Fruit fly (Drosophila melanogaster) whole organism, embryonic: ENCODE measurements around the gene CG42784.

Source experiments
- CG10267 ChIP-seq: fragments of 200-800 bp; sonication (Bioruptor generic); optimal IDR thresholded peaks from 2 replicates; lab custom pipeline; 2018; ENCODE audit warnings: missing biosample characterization, mild to moderate bottlenecking, missing genetic modification characterization, moderate library complexity
- CG11696 ChIP-seq: fragments of 200-800 bp; sonication (Bioruptor generic); IDR thresholded peaks from 2 replicates; pipeline ENCODE4 v1.3.6; 2022; ENCODE audit warnings: missing biosample characterization, missing genetic modification characterization
- CG16815 ChIP-seq: fragments of 200-800 bp; sonication (Bioruptor generic); optimal IDR thresholded peaks from 3 replicates; lab custom pipeline; 2017; ENCODE audit warnings: missing biosample characterization, mild to moderate bottlenecking, missing genetic modification characterization
- CG16863 ChIP-seq: fragments of 200-800 bp; sonication (Bioruptor generic); optimal IDR thresholded peaks from 3 replicates; lab custom pipeline; 2016; ENCODE audit warnings: missing biosample characterization, missing genetic modification characterization
- CG17186 ChIP-seq: fragments of 200-800 bp; sonication (Bioruptor generic); optimal IDR thresholded peaks from 3 replicates; lab custom pipeline; 2017; ENCODE audit warnings: missing biosample characterization, missing genetic modification reagents, missing genetic modification characterization
- CG17385 ChIP-seq: fragments of 200-800 bp; sonication (Bioruptor generic); optimal IDR thresholded peaks from 3 replicates; lab custom pipeline; 2018; ENCODE audit warnings: missing biosample characterization, mild to moderate bottlenecking, missing genetic modification characterization
- CG17829 ChIP-seq: fragments of 200-800 bp; optimal IDR thresholded peaks from 2 replicates; lab custom pipeline; 2019; ENCODE audit warnings: missing biosample characterization, mild to moderate bottlenecking, missing genetic modification characterization, moderate library complexity
- CG18262 ChIP-seq: fragments of 200-800 bp; optimal IDR thresholded peaks from 3 replicates; lab custom pipeline; 2019; ENCODE audit warnings: missing biosample characterization, mild to moderate bottlenecking, missing genetic modification characterization, moderate library complexity
- CG34224 ChIP-seq: fragments of 200-800 bp; sonication (Bioruptor generic); IDR thresholded peaks from 3 replicates; pipeline ENCODE4 v1.3.6; 2022; ENCODE audit warnings: missing biosample characterization, missing genetic modification characterization; ENCODE audit not compliant: partially characterized antibody
- CG6683 ChIP-seq: fragments of 200-800 bp; sonication (Bioruptor generic); optimal IDR thresholded peaks from 2 replicates; lab custom pipeline; 2017; ENCODE audit warnings: missing biosample characterization, mild to moderate bottlenecking, missing genetic modification characterization, missing genetic modification reagents
- CG7271 ChIP-seq: fragments of 200-800 bp; sonication (Bioruptor generic); optimal IDR thresholded peaks from 2 replicates; lab custom pipeline; 2018; ENCODE audit warnings: missing biosample characterization, mild to moderate bottlenecking, missing genetic modification characterization, moderate library complexity
- CG8290 ChIP-seq, 3 experiments: fragments of 200-800 bp; sonication (Bioruptor generic); optimal IDR thresholded peaks; 2 replicates each; lab custom pipeline; 2016 to 2019; ENCODE audit warnings: missing biosample characterization in 3 of 3, missing genetic modification characterization in 3 of 3, mild to moderate bottlenecking in 2 of 3, moderate library complexity in 1 of 3
- CG9727 ChIP-seq: fragments of 200-800 bp; sonication (Bioruptor generic); optimal IDR thresholded peaks from 3 replicates; lab custom pipeline; 2017; ENCODE audit warnings: missing biosample characterization, mild to moderate bottlenecking, missing genetic modification characterization
- CTCF ChIP-seq: fragments of 200-800 bp; sonication (Bioruptor generic); optimal IDR thresholded peaks from 2 replicates; lab custom pipeline; 2017; ENCODE audit warnings: missing biosample characterization, mild to moderate bottlenecking, missing genetic modification characterization, moderate library complexity
- Dip2 ChIP-seq: fragments of 200-800 bp; sonication (Bioruptor generic); IDR thresholded peaks from 2 replicates; pipeline ENCODE4 v1.3.6; 2022; ENCODE audit warnings: missing biosample characterization, missing genetic modification characterization
- Doc3 ChIP-seq: fragments of 200-800 bp; sonication (Bioruptor generic); IDR thresholded peaks from 3 replicates; pipeline ENCODE4 v1.3.6; 2022; ENCODE audit warnings: missing biosample characterization, missing genetic modification characterization; ENCODE audit not compliant: partially characterized antibody
- Dp ChIP-seq: fragments of 200-800 bp; sonication (Bioruptor generic); optimal IDR thresholded peaks from 2 replicates; lab custom pipeline; 2018; ENCODE audit warnings: missing biosample characterization, mild to moderate bottlenecking, missing genetic modification characterization, moderate library complexity
- Drgx ChIP-seq: fragments of 200-800 bp; sonication (Bioruptor generic); IDR thresholded peaks from 2 replicates; pipeline ENCODE4 v1.3.6; 2022; ENCODE audit warnings: missing biosample characterization, missing genetic modification characterization
- Eip74EF ChIP-seq, 2 experiments: fragments of 200-800 bp in 1 of 2; fragments of >200 bp in 1 of 2; sonication (Bioruptor generic) in 1 of 2; optimal IDR thresholded peaks; 2 replicates each; lab custom pipeline; 2017 to 2019; ENCODE audit warnings: missing biosample characterization in 2 of 2, missing genetic modification characterization in 2 of 2, mild to moderate bottlenecking in 1 of 2, moderate library complexity in 1 of 2
- GATAe ChIP-seq: fragments of 200-800 bp; sonication (Bioruptor generic); conservative IDR thresholded peaks from 2 replicates; pipeline ENCODE4 v1.3.6; 2022; ENCODE audit warnings: missing biosample characterization, missing genetic modification characterization
- HLH3B ChIP-seq: fragments of 200-800 bp; sonication (Bioruptor generic); IDR thresholded peaks from 2 replicates; pipeline ENCODE4 v1.3.6; 2022; ENCODE audit warnings: missing biosample characterization, missing genetic modification characterization
- Hand ChIP-seq: fragments of 200-800 bp; sonication (Bioruptor generic); optimal IDR thresholded peaks from 2 replicates; lab custom pipeline; 2017; ENCODE audit warnings: mild to moderate bottlenecking, missing biosample characterization, missing genetic modification reagents, missing genetic modification characterization
- Hr3 ChIP-seq: fragments of 200-800 bp; sonication (Bioruptor generic); optimal IDR thresholded peaks from 3 replicates; lab custom pipeline; 2016; ENCODE audit warnings: missing biosample characterization, missing genetic modification characterization
- Sox102F ChIP-seq: fragments of 200-800 bp; sonication (Bioruptor generic); optimal IDR thresholded peaks from 2 replicates; lab custom pipeline; 2018; ENCODE audit warnings: missing biosample characterization, mild to moderate bottlenecking, missing genetic modification characterization, moderate library complexity
- amos ChIP-seq: fragments of 200-800 bp; sonication (Bioruptor generic); IDR thresholded peaks from 2 replicates; pipeline ENCODE4 v1.3.6; 2022; ENCODE audit warnings: missing biosample characterization, missing genetic modification characterization; ENCODE audit not compliant: partially characterized antibody
- bbx ChIP-seq: fragments of 200-800 bp; sonication (Bioruptor generic); IDR thresholded peaks from 2 replicates; pipeline ENCODE4 v1.3.6; 2022; ENCODE audit warnings: missing biosample characterization, missing genetic modification characterization; ENCODE audit not compliant: partially characterized antibody
- cg ChIP-seq: fragments of 200-800 bp; sonication (Bioruptor generic); optimal IDR thresholded peaks from 3 replicates; lab custom pipeline; 2019; ENCODE audit warnings: missing biosample characterization, mild to moderate bottlenecking, missing genetic modification characterization, moderate library complexity
- dati ChIP-seq: fragments of 200-800 bp; sonication (Bioruptor generic); IDR thresholded peaks from 2 replicates; pipeline ENCODE4 v1.3.6; 2022; ENCODE audit warnings: missing biosample characterization, missing genetic modification characterization
- dimm ChIP-seq: fragments of 200-800 bp; sonication (Bioruptor generic); IDR thresholded peaks from 2 replicates; pipeline ENCODE4 v1.3.6; 2022; ENCODE audit warnings: missing biosample characterization, missing genetic modification characterization
- disco-r ChIP-seq: fragments of 200-800 bp; sonication (Bioruptor generic); optimal IDR thresholded peaks from 2 replicates; lab custom pipeline; 2016; ENCODE audit warnings: missing biosample characterization, missing genetic modification characterization
- dmrt11E ChIP-seq: fragments of 200-800 bp; sonication (Bioruptor generic); optimal IDR thresholded peaks from 3 replicates; lab custom pipeline; 2018; ENCODE audit warnings: missing biosample characterization, mild to moderate bottlenecking, missing genetic modification characterization, moderate library complexity
- gro ChIP-seq: fragments of 200-800 bp; sonication (Bioruptor generic); optimal IDR thresholded peaks from 2 replicates; lab custom pipeline; 2016; ENCODE audit warnings: missing biosample characterization, missing genetic modification characterization
- hbn ChIP-seq: fragments of 200-800 bp; sonication (Bioruptor generic); IDR thresholded peaks from 2 replicates; pipeline ENCODE4 v1.3.6; 2022; ENCODE audit warnings: missing biosample characterization, missing genetic modification characterization; ENCODE audit not compliant: partially characterized antibody
- ind ChIP-seq: fragments of 200-800 bp; sonication (Bioruptor generic); optimal IDR thresholded peaks from 3 replicates; lab custom pipeline; 2016; ENCODE audit warnings: missing biosample characterization, missing genetic modification characterization
- jumu ChIP-seq: fragments of 200-800 bp; sonication (Bioruptor generic); optimal IDR thresholded peaks from 3 replicates; lab custom pipeline; 2016; ENCODE audit warnings: missing biosample characterization, missing genetic modification characterization
- ken ChIP-seq: fragments of 200-800 bp; sonication (Bioruptor generic); IDR thresholded peaks from 3 replicates; pipeline ENCODE4 v1.3.6; 2022; ENCODE audit warnings: missing biosample characterization, missing genetic modification characterization
- knrl ChIP-seq: fragments of 200-800 bp; sonication (Bioruptor generic); IDR thresholded peaks from 3 replicates; pipeline ENCODE4 v1.3.6; 2022; ENCODE audit warnings: missing biosample characterization, missing genetic modification characterization; ENCODE audit not compliant: partially characterized antibody
- luna ChIP-seq: fragments of 200-800 bp; sonication (Bioruptor generic); optimal IDR thresholded peaks from 2 replicates; lab custom pipeline; 2016; ENCODE audit warnings: missing biosample characterization, missing genetic modification characterization
- nmo ChIP-seq: fragments of 200-800 bp; sonication (Bioruptor generic); optimal IDR thresholded peaks from 2 replicates; lab custom pipeline; 2018; ENCODE audit warnings: missing biosample characterization, mild to moderate bottlenecking, missing genetic modification characterization, moderate library complexity
- onecut ChIP-seq: fragments of 200-800 bp; sonication (Bioruptor generic); IDR thresholded peaks from 2 replicates; pipeline ENCODE4 v1.3.6; 2022; ENCODE audit warnings: missing biosample characterization, missing genetic modification characterization
- pb ChIP-seq: fragments of 200-800 bp; sonication (Bioruptor generic); optimal IDR thresholded peaks from 3 replicates; lab custom pipeline; 2016; ENCODE audit warnings: missing biosample characterization, missing genetic modification characterization
- pnt ChIP-seq: fragments of 200-800 bp; sonication (Bioruptor generic); optimal IDR thresholded peaks from 3 replicates; lab custom pipeline; 2016; ENCODE audit warnings: missing biosample characterization, missing genetic modification characterization
- pros ChIP-seq: fragments of 200-800 bp; sonication (Bioruptor generic); optimal IDR thresholded peaks from 3 replicates; lab custom pipeline; 2019; ENCODE audit warnings: missing biosample characterization, mild to moderate bottlenecking, missing genetic modification characterization, moderate library complexity
- pum ChIP-seq: fragments of 200-800 bp; sonication (Bioruptor generic); optimal IDR thresholded peaks from 2 replicates; lab custom pipeline; 2016; ENCODE audit warnings: missing biosample characterization, missing genetic modification characterization
- slp2 ChIP-seq: fragments of 200-800 bp; sonication (Bioruptor generic); optimal IDR thresholded peaks from 2 replicates; lab custom pipeline; 2016; ENCODE audit warnings: missing biosample characterization, missing genetic modification characterization
- sqz ChIP-seq: fragments of 200-800 bp; sonication (Bioruptor generic); optimal IDR thresholded peaks from 3 replicates; lab custom pipeline; 2018; ENCODE audit warnings: missing biosample characterization, mild to moderate bottlenecking, missing genetic modification characterization
- tgo ChIP-seq: fragments of 200-800 bp; sonication (Bioruptor generic); IDR thresholded peaks from 3 replicates; pipeline ENCODE4 v1.3.6; 2022; ENCODE audit warnings: missing biosample characterization, missing genetic modification characterization
- tll ChIP-seq, 2 experiments: fragments of 200-800 bp in 1 of 2; fragments of >200 bp in 1 of 2; sonication (Bioruptor generic) in 1 of 2; optimal IDR thresholded peaks; 2 replicates each; lab custom pipeline; 2017 to 2019; ENCODE audit warnings: missing biosample characterization in 2 of 2, missing genetic modification characterization in 2 of 2, mild to moderate bottlenecking in 1 of 2, moderate library complexity in 1 of 2
- usp ChIP-seq: fragments of >200 bp; optimal IDR thresholded peaks from 2 replicates; lab custom pipeline; 2017; ENCODE audit warnings: missing biosample characterization, missing genetic modification characterization
- zfh1 ChIP-seq: fragments of 200-800 bp; sonication (Bioruptor generic); IDR thresholded peaks from 3 replicates; pipeline ENCODE4 v1.3.6; 2022; ENCODE audit warnings: missing biosample characterization, missing genetic modification characterization

The CG42784 gene

dm6 chr2L:13368940-13369339 lies 46.3 kb upstream of the CG42784 start, which contains the start of gene CG31855:
TSS of gene CG31855 (plus strand) at chr2L:13369204.
- TF ChIP-seq sqz (GFP tag; lab: Kevin White, UChicago), result peak; percentile 58
- no peak for TF ChIP-seq pros (GFP tag; lab: Kevin White, UChicago)
- TF ChIP-seq CG10267, result peak; percentile 96
- TF ChIP-seq HLH3B (GFP tag; lab: Robert Waterston, UW), result peak; percentile 82
- no peak for TF ChIP-seq Doc3 (GFP tag; lab: Robert Waterston, UW)
- TF ChIP-seq gro (GFP tag; lab: Kevin White, UChicago), result peak; percentile 91
- no peak for TF ChIP-seq CTCF (GFP tag; lab: Kevin White, UChicago)
- peak; percentile 68 for TF ChIP-seq Hand (GFP tag; lab: Kevin White, UChicago)
- TF ChIP-seq pum (GFP tag; lab: Kevin White, UChicago), result peak; percentile 81
- TF ChIP-seq zfh1 (GFP tag; lab: Robert Waterston, UW), result peak; percentile 88
- no peak for TF ChIP-seq cg (GFP tag; lab: Kevin White, UChicago)
- TF ChIP-seq hbn (GFP tag; lab: Robert Waterston, UW), result no peak
- TF ChIP-seq amos (GFP tag; lab: Robert Waterston, UW), result no peak; the same call in 1 of the 2 replicates
- TF ChIP-seq CG16815 (GFP tag; lab: Kevin White, UChicago), result peak; percentile 63
- TF ChIP-seq Dip2 (GFP tag; lab: Robert Waterston, UW), result no peak
- peak; percentile 63 for TF ChIP-seq CG16863 (GFP tag; lab: Kevin White, UChicago)
- TF ChIP-seq ken (GFP tag; lab: Robert Waterston, UW), result peak; percentile 89
- 0 out of 3 replicates have a peak, but pooled peaks have one; percentile 25 for TF ChIP-seq knrl (GFP tag; lab: Robert Waterston, UW)
- peak; percentile 81 for TF ChIP-seq CG17385
- peak; percentile 13 for TF ChIP-seq CG17186 (GFP tag; lab: Kevin White, UChicago)
- TF ChIP-seq CG18262 (tag; lab: Kevin White, UChicago), result peak; percentile 77
- peak; percentile 16 for TF ChIP-seq luna
- peak; percentile 47 for TF ChIP-seq pnt
- TF ChIP-seq GATAe (GFP tag; lab: Robert Waterston, UW), result peak; percentile 30; the same call in 1 of the 2 replicates
- TF ChIP-seq disco-r (GFP tag; lab: Kevin White, UChicago), result peak; percentile 66
- TF ChIP-seq CG6683 (GFP tag; lab: Kevin White, UChicago), result peak; percentile 52
- TF ChIP-seq Eip74EF (GFP tag; optimal IDR thresholded peaks at IDR 0.05; lab: Kevin White, UChicago), result peak in 1 of 2 experiments; percentile 18
- peak; percentile 87 for TF ChIP-seq ind (GFP tag; lab: Kevin White, UChicago)
- TF ChIP-seq tgo (GFP tag; lab: Robert Waterston, UW), result peak; percentile 83
- peak; percentile 80 for TF ChIP-seq CG17829 (tag; lab: Kevin White, UChicago)
- TF ChIP-seq nmo, result peak; percentile 62
- peak; percentile 33 for TF ChIP-seq CG7271 (tag; lab: Kevin White, UChicago)
- TF ChIP-seq dmrt11E, result peak; percentile 71
- TF ChIP-seq Hr3 (GFP tag; lab: Kevin White, UChicago), result peak; percentile 82
- TF ChIP-seq CG9727 (GFP tag; lab: Kevin White, UChicago), result peak; percentile 72
- TF ChIP-seq usp (GFP tag; lab: Kevin White, UChicago), result no peak
- TF ChIP-seq tll (GFP tag; optimal IDR thresholded peaks at IDR 0.05; lab: Kevin White, UChicago), result no peak
- TF ChIP-seq dati (GFP tag; lab: Robert Waterston, UW), result no peak
- TF ChIP-seq jumu (GFP tag; lab: Kevin White, UChicago), result peak; percentile 62
- TF ChIP-seq CG8290 (GFP tag; optimal IDR thresholded peaks at IDR 0.05; lab: Kevin White, UChicago), result peak; percentile 72
- TF ChIP-seq CG8290 (tag; optimal IDR thresholded peaks at IDR 0.05; lab: Kevin White, UChicago), result no peak
- peak; percentile 51; the same call in 1 of the 2 replicates for TF ChIP-seq Drgx (GFP tag; lab: Robert Waterston, UW)
- TF ChIP-seq onecut (GFP tag; lab: Robert Waterston, UW), result peak; percentile 73
- TF ChIP-seq CG11696, result peak; percentile 25; the same call in 1 of the 2 replicates
- TF ChIP-seq slp2 (GFP tag; lab: Kevin White, UChicago), result peak; percentile 39
- peak; percentile 71 for TF ChIP-seq Sox102F (GFP tag; lab: Kevin White, UChicago)
- TF ChIP-seq CG34224 (GFP tag; lab: Robert Waterston, UW), result no peak; the same call in 2 of the 3 replicates
- TF ChIP-seq dimm, result 0 out of 2 replicates have a peak, but pooled peaks have one; percentile 53
- TF ChIP-seq pb, result no peak
- no peak for TF ChIP-seq bbx (GFP tag; lab: Robert Waterston, UW)
- peak; percentile 25 for TF ChIP-seq Dp (GFP tag; lab: Kevin White, UChicago)
